Worm (Caenorhabditis elegans): Measurements from ENCODE around the gene F38B7.2.

Gene F38B7.2

DNA sequence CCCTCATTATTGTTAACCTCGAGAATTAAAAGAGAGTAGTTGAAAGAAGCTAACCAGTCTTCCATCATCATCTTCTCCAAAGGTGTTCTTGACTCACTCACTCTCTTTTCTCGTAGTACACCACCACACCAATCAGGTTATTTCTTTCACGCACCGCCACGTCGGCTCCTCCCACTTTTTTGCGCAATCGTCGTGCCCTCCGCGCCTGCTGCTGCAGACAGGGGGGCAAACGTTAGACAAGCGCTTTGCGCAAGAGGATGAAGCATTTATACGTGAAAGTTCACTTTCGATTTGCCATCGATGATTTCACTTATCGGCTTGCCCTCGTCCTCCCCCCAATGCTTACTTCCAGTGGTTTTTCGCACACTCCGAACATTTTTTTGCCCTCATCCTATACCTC lies 18.4 kb upstream of the F38B7.2 start:
- TF ChIP-seq lin-32 (GFP tag; optimal IDR thresholded peaks at IDR 0.05) (no peak), blmp-1 (tag; optimal IDR thresholded peaks at IDR 0.05) (peak; percentile 70), sptf-1 (tag; optimal IDR thresholded peaks at IDR 0.05) (peak; percentile 28), elt-3 (tag; optimal IDR thresholded peaks at IDR 0.05) (no peak), nhr-12 (tag; optimal IDR thresholded peaks at IDR 0.05) (no peak), mep-1 (tag; optimal IDR thresholded peaks at IDR 0.05) (no peak), sem-2 (GFP tag; optimal IDR thresholded peaks at IDR 0.05) (no peak), flh-1 (GFP tag; optimal IDR thresholded peaks at IDR 0.05) (no peak), nhr-237 (tag; optimal IDR thresholded peaks at IDR 0.05) (no peak), mab-5 (tag; optimal IDR thresholded peaks at IDR 0.05) (no peak), lin-13 (tag; optimal IDR thresholded peaks at IDR 0.05) (no peak), unc-120 (tag; optimal IDR thresholded peaks at IDR 0.05; ENCODE audit: poor library complexity, severe bottlenecking) (no peak), snpc-4 (tag; optimal IDR thresholded peaks at IDR 0.05) (no peak), tbx-8 (GFP tag; optimal IDR thresholded peaks at IDR 0.05) (no peak), ceh-83 (GFP tag; optimal IDR thresholded peaks at IDR 0.05) (no peak), zip-8 (tag; optimal IDR thresholded peaks at IDR 0.05) (no peak), ham-2 (GFP tag; optimal IDR thresholded peaks at IDR 0.05) (peak; percentile 44), nhr-28 (tag; optimal IDR thresholded peaks at IDR 0.05) (no peak)

DNA sequence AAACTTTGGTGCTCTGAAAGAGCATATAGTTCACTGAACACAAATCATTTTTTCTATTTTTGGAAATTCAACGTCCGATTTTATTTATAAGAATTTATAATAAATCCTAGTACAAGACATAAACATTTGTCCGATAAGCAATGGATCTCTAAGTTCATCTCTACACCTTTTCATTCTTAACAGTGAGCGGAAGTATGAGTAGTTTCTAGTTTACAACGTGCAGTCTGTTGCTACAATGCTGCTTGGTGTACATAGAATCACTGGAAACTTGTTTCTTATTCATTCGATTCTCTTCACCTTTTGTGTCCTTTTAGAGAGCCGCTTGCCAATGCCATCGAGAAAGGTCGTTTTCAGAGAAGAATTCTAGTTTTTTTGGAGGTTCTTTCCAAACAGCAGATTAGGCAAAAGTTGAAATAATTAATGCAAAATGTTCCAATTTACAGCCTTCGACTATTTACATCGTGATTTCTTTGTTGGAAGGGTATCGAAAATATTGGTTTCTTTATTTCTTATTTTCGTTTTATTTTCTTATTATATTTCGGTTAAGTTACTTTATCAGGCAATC lies 16.8 kb upstream of the F38B7.2 start:
- no peak for TF ChIP-seq pha-4 (tag; optimal IDR thresholded peaks at IDR 0.05)
- TF ChIP-seq nhr-237 (tag; optimal IDR thresholded peaks at IDR 0.05): no peak
- no peak for TF ChIP-seq lin-32 (GFP tag; optimal IDR thresholded peaks at IDR 0.05)
- TF ChIP-seq ceh-83 (GFP tag; optimal IDR thresholded peaks at IDR 0.05): no peak
- TF ChIP-seq unc-120 (tag; optimal IDR thresholded peaks at IDR 0.05; ENCODE audit: poor library complexity, severe bottlenecking): no peak
- no peak for TF ChIP-seq bed-3 (GFP tag; optimal IDR thresholded peaks at IDR 0.05)
- TF ChIP-seq M03D4.4 (tag; optimal IDR thresholded peaks at IDR 0.05): no peak
- no peak for TF ChIP-seq lsy-2 (tag; optimal IDR thresholded peaks at IDR 0.05)
- no peak for TF ChIP-seq zip-8 (tag; optimal IDR thresholded peaks at IDR 0.05)
- TF ChIP-seq elt-3 (tag; optimal IDR thresholded peaks at IDR 0.05): no peak
- TF ChIP-seq ces-1 (GFP tag; optimal IDR thresholded peaks at IDR 0.05): no peak

DNA sequence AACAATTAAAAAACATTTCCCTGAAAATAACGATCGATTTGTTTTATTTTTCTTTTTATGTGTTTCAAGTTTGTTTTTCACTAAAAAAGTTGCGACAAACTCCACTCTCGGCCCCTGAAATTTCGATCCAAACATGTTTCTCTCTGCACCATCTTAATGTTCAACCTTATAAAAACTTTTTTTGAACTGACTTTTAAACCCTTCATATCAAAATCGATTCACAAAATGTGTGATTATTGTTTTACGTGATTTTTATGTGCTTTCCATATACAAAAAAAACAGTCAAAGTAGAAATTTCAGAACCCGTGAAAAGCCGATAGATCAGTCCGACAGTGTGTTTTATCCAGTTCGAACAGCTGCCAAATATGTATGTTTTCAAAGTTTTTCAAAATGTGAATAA lies 16.2 kb upstream of the F38B7.2 start, which contains the start of gene ccch-1:
Gene ccch-1 (plus strand): TSS at position 301 of the 400 bp plus-strand sequence.
- TF ChIP-seq unc-120 (tag; optimal IDR thresholded peaks at IDR 0.05; ENCODE audit: poor library complexity, severe bottlenecking): no peak
- no peak for TF ChIP-seq flh-1 (GFP tag; optimal IDR thresholded peaks at IDR 0.05)
- no peak for TF ChIP-seq ceh-39 (tag; optimal IDR thresholded peaks at IDR 0.05)
- no peak for TF ChIP-seq ceh-43 (GFP tag; optimal IDR thresholded peaks at IDR 0.05)
- TF ChIP-seq drap-1 (GFP tag; optimal IDR thresholded peaks at IDR 0.05): no peak
- TF ChIP-seq blmp-1 (tag; optimal IDR thresholded peaks at IDR 0.05): no peak
- no peak for TF ChIP-seq unc-39 (tag; optimal IDR thresholded peaks at IDR 0.05)
- TF ChIP-seq ztf-11 (tag; optimal IDR thresholded peaks at IDR 0.05): no peak
- no peak for TF ChIP-seq lin-32 (GFP tag; optimal IDR thresholded peaks at IDR 0.05)
- TF ChIP-seq M03D4.4 (tag; optimal IDR thresholded peaks at IDR 0.05): no peak
- TF ChIP-seq lsy-2 (tag; optimal IDR thresholded peaks at IDR 0.05): no peak
- no peak for TF ChIP-seq elt-3 (tag; optimal IDR thresholded peaks at IDR 0.05)
- TF ChIP-seq nhr-76 (tag; optimal IDR thresholded peaks at IDR 0.05): no peak

DNA sequence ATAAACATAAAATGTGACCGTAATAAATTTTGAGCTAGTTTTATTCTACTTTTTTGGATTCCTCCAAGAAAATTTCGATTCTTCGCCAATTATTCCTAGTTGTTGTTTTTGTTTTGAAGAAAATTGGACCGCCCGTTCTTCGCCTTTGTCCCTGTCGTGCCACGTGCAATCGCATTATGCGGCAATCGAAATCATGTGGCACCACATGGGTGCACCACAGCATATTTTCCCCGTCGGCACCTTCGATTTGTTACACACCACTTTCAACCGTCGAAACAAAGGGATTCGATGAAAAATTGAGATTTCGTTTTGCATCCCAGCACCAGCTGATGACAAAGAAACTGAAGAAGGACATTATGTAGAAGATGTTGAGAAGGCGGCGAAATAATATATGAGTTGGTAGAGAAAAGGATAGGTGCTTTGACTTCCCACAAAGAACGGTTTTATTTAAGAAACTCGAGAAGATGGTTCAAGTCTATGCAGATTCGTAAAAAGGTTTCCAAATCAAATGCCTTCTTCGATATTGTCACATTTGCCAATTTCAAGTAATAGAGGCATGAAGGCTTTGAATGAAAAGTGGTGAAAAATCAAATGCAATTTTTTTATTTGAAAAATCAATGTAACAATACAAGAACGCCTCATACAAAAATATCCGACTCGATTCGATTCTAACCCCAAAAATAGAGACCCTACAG lies 15.0 kb upstream of the F38B7.2 start:
- TF ChIP-seq hlh-1 (tag; optimal IDR thresholded peaks at IDR 0.05): peak; percentile 11
- TF ChIP-seq nhr-28 (tag; optimal IDR thresholded peaks at IDR 0.05): no peak
- no peak for TF ChIP-seq lin-13 (tag; optimal IDR thresholded peaks at IDR 0.05)
- no peak for TF ChIP-seq unc-62 (GFP tag; optimal IDR thresholded peaks at IDR 0.05)
- TF ChIP-seq unc-39 (tag; optimal IDR thresholded peaks at IDR 0.05): no peak
- TF ChIP-seq unc-120 (tag; optimal IDR thresholded peaks at IDR 0.05; ENCODE audit: poor library complexity, severe bottlenecking): peak; percentile 19
- no peak for TF ChIP-seq elt-3 (tag; optimal IDR thresholded peaks at IDR 0.05)

DNA sequence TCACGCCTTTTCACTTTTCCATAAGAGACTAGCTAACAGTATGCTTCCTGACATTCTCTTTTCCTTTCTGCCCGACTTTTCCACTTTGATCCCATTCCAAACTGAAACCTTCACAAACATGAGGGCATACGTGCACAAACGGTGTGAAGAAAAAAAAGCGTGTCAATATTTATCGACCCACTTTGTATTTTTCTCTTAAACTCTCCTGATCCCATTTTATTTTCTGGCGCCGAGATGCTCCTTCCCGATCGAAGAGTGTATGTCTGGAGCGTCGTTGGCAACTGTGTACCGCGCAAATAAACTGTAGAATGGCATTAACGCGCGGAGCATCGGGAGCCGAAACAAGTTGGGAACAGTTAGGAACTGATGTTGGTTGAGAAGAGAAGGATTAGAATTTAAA lies 14.2 kb upstream of the F38B7.2 start:
- no peak for TF ChIP-seq nhr-76 (tag; optimal IDR thresholded peaks at IDR 0.05)
- peak; percentile 27 for TF ChIP-seq nhr-237 (tag; optimal IDR thresholded peaks at IDR 0.05)

Data from whole organism, mixed stage, embryonic.